Fruit fly (Drosophila melanogaster): ENCODE results near the gene CG15185.

CG15185 gene

DNA sequence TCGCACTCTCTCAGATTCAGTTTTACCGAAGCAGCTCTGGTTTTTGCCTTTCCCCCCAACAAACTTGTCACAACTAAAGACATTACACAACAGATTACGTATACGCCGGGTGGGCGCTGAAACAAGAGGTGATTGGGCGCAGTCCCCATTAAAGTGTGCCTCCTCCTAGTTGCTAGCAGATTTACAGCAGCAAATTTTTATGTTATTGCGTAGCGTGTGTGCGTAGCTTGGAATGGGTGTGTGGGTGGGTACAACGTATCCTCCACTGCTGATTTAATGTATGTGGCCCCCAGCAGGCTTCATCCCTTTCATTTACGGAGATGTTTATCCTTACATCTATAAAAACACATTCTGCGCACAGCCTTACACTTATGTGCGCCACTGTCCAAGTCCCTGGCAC lies 41.5 kb downstream of the CG15185 start:
- TF ChIP-seq CG11294 (GFP tag; IDR thresholded peaks at IDR 0.05) (no peak), CG6854 (GFP tag; optimal IDR thresholded peaks at IDR 0.05) (no peak), Hr4 (GFP tag; optimal IDR thresholded peaks at IDR 0.05) (no peak), Sox15 (GFP tag; optimal IDR thresholded peaks at IDR 0.05) (no peak), CG6808 (GFP tag; optimal IDR thresholded peaks at IDR 0.05) (no peak), Ets21C (GFP tag; optimal IDR thresholded peaks at IDR 0.05) (no peak), dsx (GFP tag; optimal IDR thresholded peaks at IDR 0.05; ENCODE audit: poor library complexity, severe bottlenecking) (no peak), CG8319 (GFP tag; optimal IDR thresholded peaks at IDR 0.05) (no peak), Blimp-1 (GFP tag; optimal IDR thresholded peaks at IDR 0.05) (no peak), CG3032 (tag; optimal IDR thresholded peaks at IDR 0.05) (no peak)
